Worm (Caenorhabditis elegans): ENCODE results near the gene nhr-130.

DNA sequence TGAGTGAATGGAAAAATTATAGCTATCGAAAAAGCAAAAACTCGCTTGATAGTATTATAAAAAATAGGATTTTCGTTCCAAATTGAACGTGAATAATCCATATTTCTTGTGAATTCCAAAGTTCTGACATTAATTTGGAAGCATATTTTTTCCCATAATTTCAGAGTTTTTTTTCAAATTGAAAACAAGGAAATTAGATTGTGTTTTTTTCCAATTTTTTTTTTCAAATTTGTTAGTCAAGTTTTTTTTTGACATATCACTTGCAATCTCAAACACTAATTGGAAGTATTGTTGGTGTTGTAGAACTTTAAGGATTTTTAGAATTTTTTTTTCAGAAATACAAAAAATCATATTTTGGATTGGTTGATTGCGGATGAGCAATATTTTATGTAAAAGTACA, 36.6 kb downstream of the nhr-130 start, which contains the start of gene srh-34:
- TF ChIP-seq F23B12.7 (tag; optimal IDR thresholded peaks at IDR 0.05; ENCODE audit: insufficient read depth) (no peak), ztf-18 (tag; optimal IDR thresholded peaks at IDR 0.05) (no peak), F10E7.11 (tag; optimal IDR thresholded peaks at IDR 0.05) (no peak), cebp-2 (GFP tag; IDR thresholded peaks at IDR 0.05) (no peak), lsy-27 (tag; optimal IDR thresholded peaks at IDR 0.05; ENCODE audit: borderline replicate concordance, insufficient read depth) (no peak), ceh-91 (GFP tag; IDR thresholded peaks at IDR 0.05) (no peak), nhr-90 (tag; optimal IDR thresholded peaks at IDR 0.05) (no peak), B0336.3 (GFP tag; IDR thresholded peaks at IDR 0.05) (no peak), unc-62 (GFP tag; optimal IDR thresholded peaks at IDR 0.05) (no peak), hrde-1 (tag; optimal IDR thresholded peaks at IDR 0.05; ENCODE audit: borderline replicate concordance) (no peak), nfya-1 (tag; optimal IDR thresholded peaks at IDR 0.05; ENCODE audit: borderline replicate concordance, insufficient read depth) (no peak), ZK185.1 (tag; optimal IDR thresholded peaks at IDR 0.05; ENCODE audit: poor library complexity, severe bottlenecking) (no peak), K11D2.4 (GFP tag; IDR thresholded peaks at IDR 0.05) (no peak)

All from whole organism, young adult.